Worm (Caenorhabditis elegans) whole organism, L3 larva: ENCODE data around the gene coq-2.

Source experiments
- R02D3.7 ChIP-seq: fragments of 150-350 bp; optimal IDR thresholded peaks from 2 replicates; lab custom pipeline; 2014; ENCODE audit warnings: missing biosample characterization, missing genetic modification characterization
- ZK546.5 ChIP-seq: sonication (generic microtip); optimal IDR thresholded peaks from 2 replicates; lab custom pipeline; 2017; ENCODE audit warnings: missing biosample characterization, missing genetic modification characterization
- aly-2 ChIP-seq: fragments of 150-350 bp; optimal IDR thresholded peaks from 2 replicates; lab custom pipeline; 2014; ENCODE audit warnings: missing biosample characterization, missing genetic modification characterization
- ama-1 ChIP-seq: fragments of 150-350 bp; optimal IDR thresholded peaks from 2 replicates; lab custom pipeline; 2018
- ceh-16 ChIP-seq: sonication (generic microtip); optimal IDR thresholded peaks from 2 replicates; lab custom pipeline; 2017; ENCODE audit warnings: missing biosample characterization, missing genetic modification characterization
- ceh-28 ChIP-seq: fragments of 150-350 bp; optimal IDR thresholded peaks from 2 replicates; lab custom pipeline; 2014; ENCODE audit warnings: missing biosample characterization, missing genetic modification reagents, missing genetic modification characterization
- ceh-9 ChIP-seq: sonication (generic microtip); optimal IDR thresholded peaks from 2 replicates; lab custom pipeline; 2018; ENCODE audit warnings: missing biosample characterization, missing genetic modification characterization
- daf-12 ChIP-seq: fragments of 150-350 bp; optimal IDR thresholded peaks from 2 replicates; lab custom pipeline; 2014; ENCODE audit warnings: missing biosample characterization, missing genetic modification reagents, missing genetic modification characterization
- egl-27 ChIP-seq: sonication (generic microtip); optimal IDR thresholded peaks from 4 replicates; lab custom pipeline; 2017; ENCODE audit warnings: missing biosample characterization, missing genetic modification reagents, missing genetic modification characterization
- egl-5 ChIP-seq: fragments of 150-350 bp; optimal IDR thresholded peaks from 2 replicates; lab custom pipeline; 2017; ENCODE audit warnings: missing biosample characterization, missing genetic modification reagents, missing genetic modification characterization, inconsistent platforms
- elt-1 ChIP-seq: fragments of 150-350 bp; optimal IDR thresholded peaks from 2 replicates; lab custom pipeline; 2014; ENCODE audit warnings: missing biosample characterization, missing genetic modification characterization
- elt-2 ChIP-seq: sonication (generic microtip); optimal IDR thresholded peaks from 2 replicates; lab custom pipeline; 2016; ENCODE audit warnings: missing genetic modification reagents, mild to moderate bottlenecking, missing genetic modification characterization, missing compliant biosample characterization
- elt-3 ChIP-seq, 3 experiments: fragments of 150-350 bp in 1 of 3; sonication (generic microtip) in 2 of 3; optimal IDR thresholded peaks; 2 replicates in 2 of 3; 4 replicates in 1 of 3; lab custom pipeline; 2014 to 2017; ENCODE audit warnings: missing biosample characterization in 3 of 3, missing genetic modification characterization in 3 of 3
- eor-1 ChIP-seq, 2 experiments: fragments of 150-350 bp; optimal IDR thresholded peaks; 2 replicates each; lab custom pipeline; 2014 to 2018; ENCODE audit warnings: missing biosample characterization in 2 of 2, missing genetic modification characterization in 2 of 2
- fkh-10 ChIP-seq: sonication (generic microtip); optimal IDR thresholded peaks from 2 replicates; lab custom pipeline; 2017; ENCODE audit warnings: missing biosample characterization, missing genetic modification reagents, missing genetic modification characterization
- fkh-2 ChIP-seq: fragments of 150-350 bp; optimal IDR thresholded peaks from 2 replicates; lab custom pipeline; 2014; ENCODE audit warnings: missing biosample characterization, missing genetic modification reagents, missing genetic modification characterization
- fos-1 ChIP-seq: fragments of 150-350 bp; optimal IDR thresholded peaks from 2 replicates; lab custom pipeline; 2014; ENCODE audit warnings: missing biosample characterization, missing genetic modification characterization
- hmg-11 ChIP-seq: sonication (generic microtip); optimal IDR thresholded peaks from 2 replicates; lab custom pipeline; 2016; ENCODE audit warnings: missing genetic modification characterization, missing compliant biosample characterization
- jun-1 ChIP-seq: fragments of 150-350 bp; optimal IDR thresholded peaks from 2 replicates; lab custom pipeline; 2014; ENCODE audit warnings: missing biosample characterization, missing genetic modification reagents, missing genetic modification characterization
- lin-15B ChIP-seq: fragments of 150-350 bp; optimal IDR thresholded peaks from 2 replicates; lab custom pipeline; 2014; ENCODE audit warnings: missing biosample characterization, missing genetic modification characterization
- lin-39 ChIP-seq: fragments of 150-350 bp; optimal IDR thresholded peaks from 2 replicates; lab custom pipeline; 2018; ENCODE audit warnings: missing biosample characterization, missing genetic modification reagents, missing genetic modification characterization
- lsy-12 ChIP-seq: sonication (generic microtip); optimal IDR thresholded peaks from 2 replicates; lab custom pipeline; 2016; ENCODE audit warnings: mild to moderate bottlenecking, missing genetic modification characterization, missing compliant biosample characterization
- mdl-1 ChIP-seq: fragments of 150-350 bp; optimal IDR thresholded peaks from 2 replicates; lab custom pipeline; 2014; ENCODE audit warnings: missing biosample characterization, missing genetic modification characterization
- mml-1 ChIP-seq: fragments of 150-350 bp; sonication (generic microtip); optimal IDR thresholded peaks from 3 replicates; lab custom pipeline; 2014; ENCODE audit warnings: missing biosample characterization, missing genetic modification characterization
- nfya-1 ChIP-seq: sonication (generic microtip); optimal IDR thresholded peaks from 2 replicates; lab custom pipeline; 2017; ENCODE audit warnings: missing genetic modification characterization, mild to moderate bottlenecking, missing compliant biosample characterization, antibody characterized with exemption, moderate library complexity; ENCODE audit not compliant: insufficient read depth
- nhr-11 ChIP-seq: fragments of 150-350 bp; optimal IDR thresholded peaks from 2 replicates; lab custom pipeline; 2014; ENCODE audit warnings: missing biosample characterization, missing genetic modification characterization
- nhr-23 ChIP-seq: fragments of 150-350 bp; optimal IDR thresholded peaks from 2 replicates; lab custom pipeline; 2014; ENCODE audit warnings: missing biosample characterization, missing genetic modification reagents, missing genetic modification characterization
- nhr-237 ChIP-seq: fragments of 150-350 bp; optimal IDR thresholded peaks from 2 replicates; lab custom pipeline; 2014; ENCODE audit warnings: missing biosample characterization, missing genetic modification characterization
- nhr-25 ChIP-seq: sonication (generic microtip); optimal IDR thresholded peaks from 2 replicates; lab custom pipeline; 2017; ENCODE audit warnings: missing biosample characterization, missing genetic modification characterization
- nhr-28 ChIP-seq: fragments of 150-350 bp; optimal IDR thresholded peaks from 2 replicates; lab custom pipeline; 2014; ENCODE audit warnings: missing biosample characterization, missing genetic modification characterization
- nhr-43 ChIP-seq: sonication (generic microtip); optimal IDR thresholded peaks from 2 replicates; lab custom pipeline; 2016; ENCODE audit warnings: mild to moderate bottlenecking, missing genetic modification characterization, missing compliant biosample characterization; ENCODE audit not compliant: poor library complexity, severe bottlenecking
- nhr-67 ChIP-seq: fragments of 150-350 bp; optimal IDR thresholded peaks from 2 replicates; lab custom pipeline; 2014; ENCODE audit warnings: missing biosample characterization, missing genetic modification characterization
- nhr-76 ChIP-seq: fragments of 150-350 bp; sonication (generic microtip); optimal IDR thresholded peaks from 5 replicates; lab custom pipeline; 2014; ENCODE audit warnings: missing biosample characterization, missing genetic modification characterization
- nhr-77 ChIP-seq: fragments of 150-350 bp; optimal IDR thresholded peaks from 2 replicates; lab custom pipeline; 2014; ENCODE audit warnings: missing biosample characterization, missing genetic modification characterization
- pha-4 ChIP-seq: fragments of 150-350 bp; optimal IDR thresholded peaks from 2 replicates; lab custom pipeline; 2014; ENCODE audit warnings: missing biosample characterization, missing genetic modification reagents, missing genetic modification characterization
- pqm-1 ChIP-seq: fragments of 150-350 bp; optimal IDR thresholded peaks from 2 replicates; lab custom pipeline; 2017; ENCODE audit warnings: missing biosample characterization, missing genetic modification characterization, inconsistent platforms
- sea-2 ChIP-seq: fragments of 150-350 bp; sonication (generic microtip); optimal IDR thresholded peaks from 4 replicates; lab custom pipeline; 2014; ENCODE audit warnings: missing biosample characterization, missing genetic modification reagents, missing genetic modification characterization
- tbx-2 ChIP-seq: sonication (generic microtip); optimal IDR thresholded peaks from 2 replicates; lab custom pipeline; 2016; ENCODE audit warnings: mild to moderate bottlenecking, missing genetic modification characterization, missing compliant biosample characterization
- unc-39 ChIP-seq: sonication (generic microtip); optimal IDR thresholded peaks from 4 replicates; lab custom pipeline; 2017; ENCODE audit warnings: missing biosample characterization, missing genetic modification characterization
- unc-62 ChIP-seq: fragments of 150-350 bp; sonication (generic microtip); optimal IDR thresholded peaks from 4 replicates; lab custom pipeline; 2014; ENCODE audit warnings: missing biosample characterization, missing genetic modification reagents, missing genetic modification characterization
- ztf-11 ChIP-seq: fragments of 150-350 bp; optimal IDR thresholded peaks from 2 replicates; lab custom pipeline; 2014; ENCODE audit warnings: missing biosample characterization, missing genetic modification characterization
- ztf-4 ChIP-seq: fragments of 150-350 bp; optimal IDR thresholded peaks from 2 replicates; lab custom pipeline; 2014; ENCODE audit warnings: missing biosample characterization, missing genetic modification characterization

Gene coq-2

DNA sequence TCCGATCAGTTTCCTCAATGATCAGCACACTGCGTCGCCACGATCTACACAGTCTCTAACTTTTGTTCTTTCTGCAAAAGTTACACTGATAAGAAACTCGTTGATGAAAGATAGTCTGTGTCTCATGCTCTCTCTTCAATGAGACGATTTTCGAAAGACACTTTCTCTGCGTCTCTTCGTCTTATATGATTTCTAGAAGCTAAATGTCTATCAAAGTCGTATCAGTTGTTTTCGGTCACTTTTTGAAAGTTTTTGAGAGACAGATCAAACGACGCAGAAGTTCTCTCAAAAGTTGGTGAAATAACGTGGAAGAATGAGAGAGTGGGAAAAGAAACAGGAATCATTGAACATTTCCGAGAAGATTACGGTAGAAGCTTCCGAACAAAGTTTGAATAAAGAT, 40.6 kb upstream of the coq-2 start:
- TF ChIP-seq nhr-76, result peak; percentile 19
- TF ChIP-seq nhr-23 (tag; lab: Kevin White, UChicago), result peak; percentile 84
- peak; percentile 79 for TF ChIP-seq pqm-1
- no peak for TF ChIP-seq nhr-77 (tag; lab: Kevin White, UChicago)
- peak; percentile 83 for TF ChIP-seq elt-2
- peak; percentile 28 for TF ChIP-seq mml-1 (tag; lab: Kevin White, UChicago)
- TF ChIP-seq fkh-2 (tag; lab: Kevin White, UChicago), result no peak
- TF ChIP-seq ZK546.5 (tag; lab: Kevin White, UChicago), result no peak
- TF ChIP-seq nfya-1, result peak; percentile 71
- TF ChIP-seq ama-1, result peak; percentile 31
- peak; percentile 53 for TF ChIP-seq ceh-28 (tag; lab: Kevin White, UChicago)
- no peak for TF ChIP-seq fkh-10 (GFP tag; lab: Kevin White, UChicago)
- no peak for TF ChIP-seq jun-1
- TF ChIP-seq R02D3.7 (tag; lab: Kevin White, UChicago), result peak; percentile 57
- no peak for TF ChIP-seq tbx-2 (tag; lab: Kevin White, UChicago)
- peak; percentile 64 for TF ChIP-seq nhr-43 (tag; lab: Kevin White, UChicago)
- no peak for TF ChIP-seq egl-5
- TF ChIP-seq ceh-9 (tag; lab: Kevin White, UChicago), result no peak
- TF ChIP-seq ztf-11 (tag; lab: Kevin White, UChicago), result no peak
- TF ChIP-seq lin-15B (tag; lab: Kevin White, UChicago), result peak; percentile 30
- no peak for TF ChIP-seq hmg-11 (tag; lab: Kevin White, UChicago)
- TF ChIP-seq elt-3 (tag; optimal IDR thresholded peaks at IDR 0.05; lab: Kevin White, UChicago), result peak; percentile 41 to 84 (median 77)
- TF ChIP-seq nhr-25 (tag; lab: Kevin White, UChicago), result peak; percentile 13
- peak; percentile 56 for TF ChIP-seq egl-27 (tag; lab: Kevin White, UChicago)
- TF ChIP-seq eor-1 (tag; optimal IDR thresholded peaks at IDR 0.05; lab: Kevin White, UChicago), result no peak
- TF ChIP-seq nhr-28, result no peak
- TF ChIP-seq mdl-1 (tag; lab: Kevin White, UChicago), result no peak
- no peak for TF ChIP-seq unc-39 (tag; lab: Kevin White, UChicago)
- TF ChIP-seq elt-1 (tag; lab: Kevin White, UChicago), result no peak
- no peak for TF ChIP-seq daf-12
- peak; percentile 19 for TF ChIP-seq unc-62 (GFP tag; lab: Kevin White, UChicago)
- no peak for TF ChIP-seq aly-2 (tag; lab: Kevin White, UChicago)
- TF ChIP-seq sea-2 (GFP tag; lab: Kevin White, UChicago), result no peak
- TF ChIP-seq nhr-237 (tag; lab: Kevin White, UChicago), result no peak
- TF ChIP-seq ceh-16 (tag; lab: Kevin White, UChicago), result no peak
- no peak for TF ChIP-seq lin-39 (tag; lab: Kevin White, UChicago)
- TF ChIP-seq, all 47 proteins: peak for 15

DNA sequence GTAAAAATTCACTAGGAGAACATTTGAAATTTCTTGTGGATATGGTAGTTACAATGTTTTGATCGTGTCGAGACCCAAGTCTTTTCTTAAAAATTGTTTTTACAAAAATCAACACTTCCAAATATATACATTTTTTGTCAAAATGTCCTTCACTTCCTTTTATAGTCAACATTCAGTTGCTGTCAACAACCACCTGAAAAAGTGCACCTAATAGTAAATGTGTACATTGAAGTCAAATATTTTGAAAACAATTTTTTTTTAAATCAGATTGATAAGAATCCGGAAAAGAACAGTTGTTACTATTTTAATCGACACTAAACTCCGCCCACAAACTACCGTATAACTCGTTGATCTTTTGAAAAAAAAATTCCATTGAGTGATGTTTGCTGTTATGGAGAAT, 40.1 kb upstream of the coq-2 start:
- TF ChIP-seq ceh-16 (tag; lab: Kevin White, UChicago), result no peak
- peak; percentile 18 for TF ChIP-seq pha-4 (tag; lab: Kevin White, UChicago)
- TF ChIP-seq ztf-4 (tag; lab: Kevin White, UChicago), result no peak
- no peak for TF ChIP-seq elt-2

ce11 chrIII:6897587-6898064, 38.1 kb upstream of the coq-2 start, which contains the start of gene T07E3.4:
Gene T07E3.4, plus strand, starts transcription at chrIII:6898014.
- peak; percentile 54 for TF ChIP-seq elt-2
- TF ChIP-seq egl-27 (tag; lab: Kevin White, UChicago), result peak; percentile 24
- no peak for TF ChIP-seq sea-2 (GFP tag; lab: Kevin White, UChicago)
- TF ChIP-seq aly-2 (tag; lab: Kevin White, UChicago), result no peak
- no peak for TF ChIP-seq fkh-10 (GFP tag; lab: Kevin White, UChicago)
- peak; percentile 65 for TF ChIP-seq pqm-1
- no peak for TF ChIP-seq lsy-12 (tag; lab: Kevin White, UChicago)
- peak; percentile 78 for TF ChIP-seq lin-39 (tag; lab: Kevin White, UChicago)
- TF ChIP-seq nhr-23 (tag; lab: Kevin White, UChicago), result peak; percentile 90
- TF ChIP-seq tbx-2 (tag; lab: Kevin White, UChicago), result peak; percentile 25
- peak; percentile 88 for TF ChIP-seq nfya-1
- peak; percentile 38 for TF ChIP-seq lin-15B (tag; lab: Kevin White, UChicago)
- peak; percentile 63 for TF ChIP-seq jun-1
- no peak for TF ChIP-seq egl-5
- no peak for TF ChIP-seq daf-12
- peak; percentile 44 for TF ChIP-seq pha-4 (tag; lab: Kevin White, UChicago)
- peak; percentile 47 for TF ChIP-seq ceh-28 (tag; lab: Kevin White, UChicago)
- peak; percentile 82 for TF ChIP-seq nhr-25 (tag; lab: Kevin White, UChicago)
- peak; percentile 68 for TF ChIP-seq nhr-43 (tag; lab: Kevin White, UChicago)
- TF ChIP-seq fos-1 (tag; lab: Kevin White, UChicago), result peak; percentile 34
- no peak for TF ChIP-seq unc-39 (tag; lab: Kevin White, UChicago)
- peak; percentile 96 for TF ChIP-seq mml-1 (tag; lab: Kevin White, UChicago)
- TF ChIP-seq nhr-11 (tag; lab: Kevin White, UChicago), result peak; percentile 58
- TF ChIP-seq elt-3 (tag; optimal IDR thresholded peaks at IDR 0.05; lab: Kevin White, UChicago), result no peak
- TF ChIP-seq ama-1, result no peak
- TF ChIP-seq nhr-67, result no peak
- TF ChIP-seq nhr-77 (tag; lab: Kevin White, UChicago), result no peak
- peak; percentile 77 for TF ChIP-seq hmg-11 (tag; lab: Kevin White, UChicago)
